Worm (Caenorhabditis elegans): ENCODE data around the gene R10E4.3.

The R10E4.3 gene

DNA sequence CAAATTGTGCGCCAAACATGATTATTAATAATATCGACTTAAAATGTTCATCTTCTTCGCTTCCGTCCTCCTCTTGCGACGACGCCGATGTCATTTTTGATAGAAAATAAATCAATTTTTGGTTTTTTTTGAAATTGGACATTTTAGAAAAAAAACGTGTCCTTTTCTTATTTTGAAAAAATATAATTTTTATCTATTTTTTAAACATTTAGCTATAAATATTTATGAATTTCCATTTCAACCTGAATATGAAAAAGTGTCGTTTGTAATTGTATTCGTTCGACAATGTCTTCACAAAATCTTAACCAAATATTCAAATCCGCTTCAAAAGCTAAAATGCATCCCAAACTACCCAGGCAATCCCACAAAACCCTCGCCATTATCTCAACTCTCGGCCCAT, at the start of gene R10E4.3:
TSS of gene R10E4.3 (minus strand) at position 101 of the 400 bp plus-strand sequence.
- TF ChIP-seq efl-3 (GFP tag; optimal IDR thresholded peaks at IDR 0.05) (no peak), ceh-88 (GFP tag; IDR thresholded peaks at IDR 0.05) (no peak)

ce11 chrIII:4335614-4336013, 48.3 kb upstream of the R10E4.3 start:
- TF ChIP-seq snpc-4 (tag; optimal IDR thresholded peaks at IDR 0.05): no peak
- peak; percentile 41 for TF ChIP-seq jun-1 (tag; optimal IDR thresholded peaks at IDR 0.05)
- peak; percentile 40 for TF ChIP-seq nhr-47 (tag; optimal IDR thresholded peaks at IDR 0.05)
- no peak for TF ChIP-seq nhr-12 (tag; optimal IDR thresholded peaks at IDR 0.05)
- TF ChIP-seq lin-35 (GFP tag; optimal IDR thresholded peaks at IDR 0.05): peak in 1 of 2 experiments; percentile 37
- no peak for TF ChIP-seq nhr-11 (tag; optimal IDR thresholded peaks at IDR 0.05)
- TF ChIP-seq isw-1 (GFP tag; IDR thresholded peaks at IDR 0.05): peak; percentile 39; the same call in 1 of the 2 replicates
- TF ChIP-seq hlh-17 (GFP tag; optimal IDR thresholded peaks at IDR 0.05; ENCODE audit: borderline replicate concordance): no peak
- TF ChIP-seq ztf-11 (tag; optimal IDR thresholded peaks at IDR 0.05): peak in 1 of 2 experiments; percentile 25
- peak; percentile 34 for TF ChIP-seq nhr-71 (tag; optimal IDR thresholded peaks at IDR 0.05)
- peak; percentile 25 for TF ChIP-seq snu-23 (GFP tag; optimal IDR thresholded peaks at IDR 0.05)
- peak in 1 of 3 experiments; percentile 8 for TF ChIP-seq dpl-1 (GFP tag; optimal IDR thresholded peaks at IDR 0.05)
- peak in 1 of 2 experiments; percentile 48 for TF ChIP-seq efl-1 (optimal IDR thresholded peaks at IDR 0.05)
- peak; percentile 19 to 24 for TF ChIP-seq efl-1 (GFP tag; optimal IDR thresholded peaks at IDR 0.05 in 1 of 2)
- TF ChIP-seq blmp-1 (tag; optimal IDR thresholded peaks at IDR 0.05): peak; percentile 7
- TF ChIP-seq pag-3 (tag; optimal IDR thresholded peaks at IDR 0.05; ENCODE audit: borderline replicate concordance, insufficient read depth): no peak
- TF ChIP-seq lin-14 (GFP tag; optimal IDR thresholded peaks at IDR 0.05): peak; percentile 86
- peak; percentile 66 for TF ChIP-seq fkh-8 (tag; optimal IDR thresholded peaks at IDR 0.05)
- TF ChIP-seq xbp-1 (tag; optimal IDR thresholded peaks at IDR 0.05): peak; percentile 9
- TF ChIP-seq ceh-90 (tag; optimal IDR thresholded peaks at IDR 0.05): no peak
- peak; percentile 31 for TF ChIP-seq swsn-7 (tag; optimal IDR thresholded peaks at IDR 0.05)
- peak; percentile 40 for TF ChIP-seq unc-86 (tag; optimal IDR thresholded peaks at IDR 0.05)
- TF ChIP-seq ceh-82 (tag; optimal IDR thresholded peaks at IDR 0.05): peak in 2 of 3 experiments; percentile 36 to 41
- peak in 1 of 2 experiments; percentile 46 for TF ChIP-seq lsy-2 (tag; optimal IDR thresholded peaks at IDR 0.05)

DNA sequence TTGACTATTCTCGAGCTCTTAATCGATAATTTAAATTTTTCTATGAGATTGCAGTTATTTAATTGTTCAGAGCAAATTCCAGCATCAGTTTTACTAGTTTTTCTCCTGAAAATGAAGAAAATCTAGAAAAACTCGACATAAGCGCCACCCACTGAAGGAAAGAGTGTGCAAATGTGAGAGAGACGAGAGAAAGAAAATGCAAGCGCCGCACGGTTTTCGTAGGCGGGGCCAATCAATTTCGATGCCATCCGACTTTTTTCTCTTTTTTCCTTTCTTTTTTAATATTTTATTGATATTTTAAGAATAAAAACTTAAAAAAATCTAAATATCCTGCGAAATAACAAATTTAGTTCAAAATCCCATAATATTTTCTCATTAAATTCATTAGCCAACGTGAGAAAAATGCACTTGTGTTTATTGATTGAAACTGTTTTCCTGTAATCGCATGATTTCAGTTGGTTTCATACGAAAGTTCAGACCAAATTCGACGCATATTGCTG, 45.3 kb upstream of the R10E4.3 start, which contains the start of gene cdk-12:
TSS of gene cdk-12 (plus strand) at position 450 of the 500 bp plus-strand sequence.
- no peak for TF ChIP-seq zag-1 (tag; optimal IDR thresholded peaks at IDR 0.05)
- TF ChIP-seq lin-35 (GFP tag; optimal IDR thresholded peaks at IDR 0.05): peak; percentile 38 to 52
- TF ChIP-seq elt-3 (tag; optimal IDR thresholded peaks at IDR 0.05): peak in 1 of 6 experiments; percentile 73
- TF ChIP-seq nhr-90 (tag; optimal IDR thresholded peaks at IDR 0.05; ENCODE audit: poor library complexity): peak; percentile 35
- TF ChIP-seq C34B4.2 (tag; optimal IDR thresholded peaks at IDR 0.05): no peak
- TF ChIP-seq C16A3.4 (tag; optimal IDR thresholded peaks at IDR 0.05): peak; percentile 35
- no peak for TF ChIP-seq fkh-10 (GFP tag; optimal IDR thresholded peaks at IDR 0.05)
- peak in 1 of 3 experiments; percentile 56 for TF ChIP-seq ceh-82 (tag; optimal IDR thresholded peaks at IDR 0.05)
- TF ChIP-seq C04F5.9 (tag; optimal IDR thresholded peaks at IDR 0.05): no peak
- peak; percentile 34 for TF ChIP-seq nhr-20 (tag; optimal IDR thresholded peaks at IDR 0.05)
- TF ChIP-seq rnt-1 (tag; optimal IDR thresholded peaks at IDR 0.05): peak; percentile 70
- peak; percentile 53 for TF ChIP-seq xbp-1 (tag; optimal IDR thresholded peaks at IDR 0.05)
- no peak for TF ChIP-seq unc-62 (GFP tag; optimal IDR thresholded peaks at IDR 0.05)
- no peak for TF ChIP-seq F16B12.6 (tag; optimal IDR thresholded peaks at IDR 0.05)
- peak; percentile 19 for TF ChIP-seq dsc-1 (tag; optimal IDR thresholded peaks at IDR 0.05)
- TF ChIP-seq ztf-4 (tag; optimal IDR thresholded peaks at IDR 0.05): no peak
- no peak for TF ChIP-seq sup-37 (GFP tag; optimal IDR thresholded peaks at IDR 0.05)
- no peak for TF ChIP-seq unc-98 (GFP tag; IDR thresholded peaks at IDR 0.05)
- TF ChIP-seq zip-4 (GFP tag; optimal IDR thresholded peaks at IDR 0.05): no peak
- peak; percentile 69 for TF ChIP-seq pag-3 (tag; optimal IDR thresholded peaks at IDR 0.05; ENCODE audit: borderline replicate concordance, insufficient read depth)
- TF ChIP-seq unc-86 (tag; optimal IDR thresholded peaks at IDR 0.05): no peak
- TF ChIP-seq ceh-8 (GFP tag; optimal IDR thresholded peaks at IDR 0.05): no peak
- peak; percentile 29 for TF ChIP-seq nhr-19 (GFP tag; conservative IDR thresholded peaks at IDR 0.05)
- TF ChIP-seq lsy-2 (tag; optimal IDR thresholded peaks at IDR 0.05): peak; percentile 62 to 72
- TF ChIP-seq fos-1 (tag; optimal IDR thresholded peaks at IDR 0.05): no peak
- TF ChIP-seq pqm-1 (tag; optimal IDR thresholded peaks at IDR 0.05): no peak
- no peak for TF ChIP-seq ceh-88 (GFP tag; IDR thresholded peaks at IDR 0.05)
- peak; percentile 39 to 57 for TF ChIP-seq efl-1 (optimal IDR thresholded peaks at IDR 0.05)
- peak; percentile 51 to 94 for TF ChIP-seq efl-1 (GFP tag; optimal IDR thresholded peaks at IDR 0.05 in 1 of 2)
- no peak for TF ChIP-seq nhr-28 (tag; optimal IDR thresholded peaks at IDR 0.05)
- TF ChIP-seq dpl-1 (GFP tag; optimal IDR thresholded peaks at IDR 0.05): peak; percentile 34 to 62 (median 36)
- peak; percentile 66 for TF ChIP-seq skn-1 (tag; optimal IDR thresholded peaks at IDR 0.05)
